Fruit fly (Drosophila melanogaster): Measurements from ENCODE around the gene wek.

wek gene

DNA sequence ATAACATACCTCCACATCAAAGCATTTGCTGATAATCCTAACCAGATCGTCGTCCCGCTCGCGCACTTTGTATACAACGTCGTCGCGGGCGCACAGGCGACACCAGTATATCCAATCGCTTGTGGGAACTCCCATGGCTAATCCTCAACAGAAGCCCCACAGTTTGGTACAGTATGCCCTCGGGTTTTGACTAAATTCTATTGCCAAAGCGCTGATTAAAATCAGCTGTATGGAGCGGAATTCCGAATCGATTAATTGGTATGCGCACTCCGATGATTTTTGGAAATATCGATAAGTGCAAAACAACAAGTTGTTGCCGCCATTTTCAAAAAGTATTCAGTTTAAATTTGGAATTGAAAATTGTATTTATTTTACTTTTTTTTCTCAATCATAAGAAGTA, at the start of gene wek:
Gene wek, minus strand, starts transcription at position 253 of the 400 bp plus-strand sequence.
- TF ChIP-seq CTCF (optimal IDR thresholded peaks at IDR 0.05) (no peak), CG8478 (optimal IDR thresholded peaks at IDR 0.05) (no peak)

DNA sequence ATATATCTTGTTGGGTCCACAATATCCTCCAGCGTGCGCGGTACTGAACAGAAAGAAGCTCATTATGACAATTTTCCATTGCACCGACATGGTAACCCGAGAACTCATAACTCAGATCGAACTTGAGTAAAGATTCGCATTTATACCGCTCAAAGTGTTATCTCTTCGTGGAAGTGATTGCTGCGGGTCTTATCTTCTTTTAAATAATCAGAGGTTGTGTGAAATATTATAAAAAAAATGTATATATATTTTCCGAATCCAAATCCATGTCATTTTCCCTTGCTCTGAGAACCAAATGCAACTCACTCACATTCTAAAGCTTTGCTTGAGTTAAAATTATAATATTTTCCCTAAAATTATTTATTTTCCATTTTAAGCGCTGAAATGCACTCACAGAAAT, 43.9 kb upstream of the wek start, which contains the start of gene CG42876:
Gene CG42876, minus strand, starts transcription at position 101 of the 400 bp plus-strand sequence.
- TF ChIP-seq CG8478 (optimal IDR thresholded peaks at IDR 0.05) (no peak), CTCF (optimal IDR thresholded peaks at IDR 0.05) (no peak)

- TF ChIP-seq CTCF (optimal IDR thresholded peaks at IDR 0.05) (no peak), CG8478 (optimal IDR thresholded peaks at IDR 0.05) (no peak)
Observed at dm6 chr2L:15796300-15796699, 28.2 kb upstream of the wek start.

DNA sequence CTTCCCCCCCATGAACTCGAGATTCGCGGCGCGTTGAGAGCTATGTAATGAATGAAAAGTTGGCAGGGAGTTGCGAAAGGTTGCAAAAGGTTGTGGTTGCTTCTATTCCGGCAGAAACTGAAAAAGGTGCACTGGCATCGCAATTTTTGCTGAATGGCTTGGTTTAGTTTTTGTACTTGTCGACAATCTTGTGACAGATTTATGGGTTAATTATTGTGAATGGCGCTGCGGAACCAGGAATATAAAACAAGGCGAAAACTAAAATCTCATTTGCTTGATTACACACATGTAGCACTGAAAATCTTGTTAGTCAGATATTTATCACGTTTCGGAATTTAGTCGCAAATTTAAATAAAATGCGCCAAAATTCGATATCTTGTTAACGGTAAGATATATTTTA, 15.6 kb upstream of the wek start, which contains the start of gene t-Grip91:
Gene t-Grip91, plus strand, starts transcription at position 301 of the 400 bp plus-strand sequence.
- TF ChIP-seq CG8478 (optimal IDR thresholded peaks at IDR 0.05): no peak
- no peak for TF ChIP-seq CTCF (optimal IDR thresholded peaks at IDR 0.05)

DNA sequence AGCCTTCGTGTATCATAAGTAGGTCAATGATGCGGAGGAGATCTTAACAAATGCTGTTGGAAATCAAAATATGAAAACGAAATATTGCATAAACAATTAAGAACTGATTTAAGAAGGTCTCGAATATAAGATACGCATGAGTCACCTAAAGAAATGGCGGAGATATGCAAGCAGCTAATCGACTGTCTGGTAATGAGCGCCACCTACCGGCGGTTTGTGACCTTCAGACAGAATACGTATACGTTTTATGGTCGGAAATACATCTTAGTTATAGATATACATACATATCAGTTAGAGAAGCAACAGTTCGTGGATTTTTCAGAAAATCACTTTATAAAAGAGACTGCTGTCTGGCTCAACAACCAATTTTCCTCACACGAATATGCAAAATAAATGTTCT, 14.8 kb upstream of the wek start:
- TF ChIP-seq CG8478 (optimal IDR thresholded peaks at IDR 0.05) (no peak), CTCF (optimal IDR thresholded peaks at IDR 0.05) (peak; percentile 80 to 83)

DNA sequence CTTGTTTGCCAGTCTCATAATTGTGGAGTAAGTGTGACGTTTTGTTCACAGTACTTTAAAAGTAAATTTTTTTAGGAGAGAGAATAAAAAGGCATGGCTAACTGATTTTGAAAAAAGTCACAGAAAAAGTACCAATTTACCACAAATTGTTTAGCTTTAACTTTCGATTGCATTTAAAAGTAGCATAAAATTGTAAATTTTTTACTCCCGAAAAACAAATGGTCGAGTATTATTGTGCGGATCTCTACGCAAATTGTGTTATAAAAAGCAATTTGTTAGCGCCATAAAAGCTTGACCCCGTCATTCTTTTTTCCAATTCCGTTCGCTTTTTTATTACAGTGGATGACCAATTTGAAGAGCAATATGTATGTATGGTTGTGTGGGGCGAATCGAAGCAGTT, 8.6 kb upstream of the wek start, which contains the start of gene CG43760:
Gene CG43760, minus strand, starts transcription at position 101 of the 400 bp plus-strand sequence.
- TF ChIP-seq CG8478 (optimal IDR thresholded peaks at IDR 0.05) (no peak), CTCF (optimal IDR thresholded peaks at IDR 0.05) (no peak)

dm6 chr2L:15773013-15773412, 4.9 kb upstream of the wek start, which contains the start of gene CG31826:
Gene CG31826 (minus strand): TSS chr2L:15773113.
- no peak for TF ChIP-seq CTCF (optimal IDR thresholded peaks at IDR 0.05)
- no peak for TF ChIP-seq CG8478 (optimal IDR thresholded peaks at IDR 0.05)

dm6 chr2L:15770978-15771377, 2.8 kb upstream of the wek start, which contains the start of gene Ku80:
Gene Ku80 (minus strand): TSS chr2L:15771159.
- TF ChIP-seq CTCF (optimal IDR thresholded peaks at IDR 0.05): no peak
- TF ChIP-seq CG8478 (optimal IDR thresholded peaks at IDR 0.05): no peak

DNA sequence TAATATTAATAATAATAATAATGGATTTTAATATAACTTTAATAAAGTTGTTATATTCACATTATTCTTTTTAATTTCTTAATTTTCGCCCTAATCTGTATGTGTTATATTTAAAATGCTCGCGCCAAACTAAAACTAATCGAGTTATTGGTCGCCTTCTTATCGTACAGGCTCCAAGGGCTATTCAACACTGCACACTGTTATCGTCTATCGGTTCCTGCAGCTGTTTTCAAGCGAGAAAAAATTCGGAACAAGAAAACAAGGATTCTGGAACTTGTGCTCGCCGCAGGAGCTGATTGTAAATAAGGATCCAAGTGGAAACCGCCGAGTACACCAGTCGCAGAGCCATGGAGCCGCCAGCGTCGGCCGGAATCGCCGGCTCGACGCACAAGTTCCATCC, 4.1 kb downstream of the wek start, which contains the start of gene CG3793:
Gene CG3793, plus strand, starts transcription at position 192 of the 400 bp plus-strand sequence.
- TF ChIP-seq CG8478 (optimal IDR thresholded peaks at IDR 0.05) (no peak), CTCF (optimal IDR thresholded peaks at IDR 0.05) (no peak)

- TF ChIP-seq CTCF (optimal IDR thresholded peaks at IDR 0.05) (no peak), CG8478 (optimal IDR thresholded peaks at IDR 0.05) (no peak)
Observed at dm6 chr2L:15763401-15763800, 4.7 kb downstream of the wek start.

- TF ChIP-seq CG8478 (optimal IDR thresholded peaks at IDR 0.05) (no peak), CTCF (optimal IDR thresholded peaks at IDR 0.05) (no peak)
Observed at dm6 chr2L:15762466-15762865, 5.7 kb downstream of the wek start, which contains the start of gene Gli. Gene Gli (minus strand): TSS chr2L:15762758.

DNA sequence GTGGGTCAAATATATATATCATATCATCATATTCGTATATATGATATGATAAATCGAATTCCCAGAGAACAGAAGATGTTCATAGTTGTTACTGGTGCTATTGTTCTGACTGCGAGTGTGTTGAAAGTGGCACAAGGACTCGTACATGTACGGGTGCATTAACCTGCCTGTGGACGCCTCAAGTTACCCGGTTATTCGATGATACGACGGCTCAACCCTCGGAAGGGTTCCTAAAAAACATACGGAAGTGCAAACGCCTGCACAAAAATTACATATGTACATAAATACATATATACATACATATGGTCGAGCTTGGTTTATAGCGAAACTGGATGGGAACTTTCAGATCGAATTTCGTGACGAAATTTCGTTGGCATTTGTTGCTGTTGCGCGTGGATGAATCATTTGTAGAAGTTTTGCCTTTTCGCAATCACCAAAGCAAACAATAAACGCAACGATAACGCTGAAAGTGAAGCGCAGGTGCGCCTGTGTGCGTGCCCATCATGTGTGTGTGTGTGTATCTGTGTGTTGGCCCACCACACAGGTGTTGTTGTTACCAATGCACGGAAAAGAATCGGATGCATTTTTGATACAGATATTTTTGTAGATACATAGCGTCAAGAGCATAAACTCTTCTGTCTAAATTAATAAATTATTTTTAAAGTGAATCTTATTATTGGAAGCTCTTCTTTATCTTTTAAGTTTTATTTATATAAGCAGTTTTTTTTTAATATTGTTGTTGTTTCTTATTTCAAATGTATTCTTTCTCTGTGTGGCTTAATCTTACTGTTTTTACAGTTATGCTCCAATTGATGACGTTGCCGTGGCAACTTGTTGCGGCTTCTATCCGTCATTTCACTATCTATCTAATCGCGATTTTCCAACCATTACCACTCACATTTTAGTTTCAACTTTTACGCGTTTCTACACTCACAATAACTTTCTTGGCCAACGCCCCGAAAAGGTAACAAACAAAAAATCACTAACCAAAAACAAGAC, 6.4 kb downstream of the wek start:
- TF ChIP-seq CTCF (optimal IDR thresholded peaks at IDR 0.05) (no peak), CG8478 (optimal IDR thresholded peaks at IDR 0.05) (no peak)

DNA sequence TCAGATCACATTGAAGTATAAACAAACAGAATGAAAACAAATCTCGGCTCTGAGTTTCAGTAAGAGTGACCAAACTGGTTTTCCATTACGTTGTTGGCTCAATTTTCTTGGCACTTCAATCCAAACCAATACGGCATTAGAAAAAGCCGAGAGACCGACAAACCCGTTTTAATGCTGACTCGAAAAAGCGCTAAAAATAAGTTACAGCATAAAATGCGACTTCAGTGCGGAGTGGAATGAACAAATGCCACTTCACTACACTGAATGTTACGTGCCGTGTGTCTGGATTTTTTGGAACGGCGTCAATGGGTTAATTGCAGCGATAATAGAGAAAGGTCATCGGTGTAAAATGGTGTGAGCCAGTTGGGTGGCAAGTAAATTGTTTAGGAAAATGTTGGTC, 7.5 kb downstream of the wek start:
- no peak for TF ChIP-seq CTCF (optimal IDR thresholded peaks at IDR 0.05)
- TF ChIP-seq CG8478 (optimal IDR thresholded peaks at IDR 0.05): no peak

dm6 chr2L:15752096-15752495, 16.1 kb downstream of the wek start, which contains the start of gene Mtr4:
Gene Mtr4 (plus strand): TSS chr2L:15752263.
- TF ChIP-seq CG8478 (optimal IDR thresholded peaks at IDR 0.05) (no peak), CTCF (optimal IDR thresholded peaks at IDR 0.05) (no peak)

dm6 chr2L:15751259-15751555, 16.9 kb downstream of the wek start:
- TF ChIP-seq CTCF (optimal IDR thresholded peaks at IDR 0.05): no peak
- TF ChIP-seq CG8478 (optimal IDR thresholded peaks at IDR 0.05): no peak
